Fruit fly (Drosophila melanogaster) whole organism, embryonic: ENCODE results near the gene CG16749.
A peak's percentile ranks its signal among the peaks of the same experiment; 100 is the strongest.

Experiments used
- Blimp-1 ChIP-seq: fragments of 200-800 bp; sonication (Bioruptor generic); optimal IDR thresholded peaks from 3 replicates; lab custom pipeline; 2018; ENCODE audit warnings: missing biosample characterization, missing genetic modification characterization, mild to moderate bottlenecking, moderate library complexity, missing genetic modification reagents
- CG10147 ChIP-seq: fragments of 200-800 bp; sonication (Bioruptor generic); optimal IDR thresholded peaks from 2 replicates; lab custom pipeline; 2019; ENCODE audit warnings: missing biosample characterization, mild to moderate bottlenecking, missing genetic modification characterization, moderate library complexity
- CG10274 ChIP-seq: fragments of 200-800 bp; sonication (Bioruptor generic); optimal IDR thresholded peaks from 3 replicates; lab custom pipeline; 2017; ENCODE audit warnings: missing biosample characterization, mild to moderate bottlenecking, missing genetic modification characterization
- CG11085 ChIP-seq: fragments of 200-800 bp; sonication (Bioruptor generic); IDR thresholded peaks from 2 replicates; pipeline ENCODE4 v1.3.6; 2022; ENCODE audit warnings: missing biosample characterization, missing genetic modification characterization
- CG11398 ChIP-seq: fragments of 200-800 bp; sonication (Bioruptor generic); optimal IDR thresholded peaks from 2 replicates; lab custom pipeline; 2016; ENCODE audit warnings: missing biosample characterization, missing genetic modification characterization
- CG12104 ChIP-seq: fragments of 200-800 bp; sonication (Bioruptor generic); optimal IDR thresholded peaks from 3 replicates; lab custom pipeline; 2016; ENCODE audit warnings: missing biosample characterization, missing genetic modification characterization
- CG13424 ChIP-seq: fragments of 200-800 bp; sonication (Bioruptor generic); optimal IDR thresholded peaks from 2 replicates; lab custom pipeline; 2019; ENCODE audit warnings: missing biosample characterization, mild to moderate bottlenecking, missing genetic modification characterization, moderate library complexity
- CG15011 ChIP-seq: fragments of 200-800 bp; sonication (Bioruptor generic); optimal IDR thresholded peaks from 3 replicates; lab custom pipeline; 2018; ENCODE audit warnings: missing biosample characterization, mild to moderate bottlenecking, missing genetic modification characterization
- CG18764 ChIP-seq: fragments of 200-800 bp; sonication (Bioruptor generic); optimal IDR thresholded peaks from 3 replicates; lab custom pipeline; 2016; ENCODE audit warnings: missing biosample characterization, missing genetic modification characterization
- CG2129 ChIP-seq: fragments of 200-800 bp; sonication (Bioruptor generic); IDR thresholded peaks from 2 replicates; pipeline ENCODE4 v1.3.6; 2022; ENCODE audit warnings: missing biosample characterization, missing genetic modification characterization; ENCODE audit not compliant: partially characterized antibody
- CG30431 ChIP-seq: fragments of 200-800 bp; sonication (Bioruptor generic); optimal IDR thresholded peaks from 2 replicates; lab custom pipeline; 2017; ENCODE audit warnings: missing biosample characterization, missing genetic modification characterization
- CG4820 ChIP-seq: fragments of 200-800 bp; sonication (Bioruptor generic); optimal IDR thresholded peaks from 3 replicates; lab custom pipeline; 2016; ENCODE audit warnings: missing biosample characterization, missing genetic modification characterization
- CG5245 ChIP-seq: fragments of 200-800 bp; sonication (Bioruptor generic); optimal IDR thresholded peaks from 3 replicates; lab custom pipeline; 2016; ENCODE audit warnings: missing biosample characterization, missing genetic modification characterization
- CG7372 ChIP-seq: fragments of 200-800 bp; sonication (Bioruptor generic); IDR thresholded peaks from 2 replicates; pipeline ENCODE4 v1.3.6; 2022; ENCODE audit warnings: missing biosample characterization, missing genetic modification characterization
- CG7963 ChIP-seq: fragments of 200-800 bp; sonication (Bioruptor generic); IDR thresholded peaks from 3 replicates; pipeline ENCODE4 v1.3.6; 2022; ENCODE audit warnings: missing biosample characterization, missing genetic modification characterization; ENCODE audit not compliant: partially characterized antibody
- CG7987 ChIP-seq: fragments of 200-800 bp; sonication (Bioruptor generic); optimal IDR thresholded peaks from 2 replicates; lab custom pipeline; 2018; ENCODE audit warnings: missing biosample characterization, mild to moderate bottlenecking, missing genetic modification characterization, moderate library complexity
- CG9609 ChIP-seq: fragments of 200-800 bp; sonication (Bioruptor generic); optimal IDR thresholded peaks from 3 replicates; lab custom pipeline; 2016; ENCODE audit warnings: missing biosample characterization, missing genetic modification characterization
- CG9727 ChIP-seq: fragments of 200-800 bp; sonication (Bioruptor generic); optimal IDR thresholded peaks from 3 replicates; lab custom pipeline; 2017; ENCODE audit warnings: missing biosample characterization, mild to moderate bottlenecking, missing genetic modification characterization
- Chrac-16 ChIP-seq: fragments of 200-800 bp; sonication (Bioruptor generic); optimal IDR thresholded peaks from 3 replicates; lab custom pipeline; 2016; ENCODE audit warnings: missing biosample characterization, missing genetic modification characterization
- D19B ChIP-seq: fragments of 200-800 bp; sonication (Bioruptor generic); optimal IDR thresholded peaks from 2 replicates; lab custom pipeline; 2017; ENCODE audit warnings: missing biosample characterization, mild to moderate bottlenecking, missing genetic modification characterization
- Fer3 ChIP-seq: fragments of 200-800 bp; sonication (Bioruptor generic); optimal IDR thresholded peaks from 2 replicates; lab custom pipeline; 2018; ENCODE audit warnings: missing biosample characterization, mild to moderate bottlenecking, missing genetic modification characterization, moderate library complexity
- Hand ChIP-seq: fragments of 200-800 bp; sonication (Bioruptor generic); optimal IDR thresholded peaks from 2 replicates; lab custom pipeline; 2017; ENCODE audit warnings: mild to moderate bottlenecking, missing biosample characterization, missing genetic modification reagents, missing genetic modification characterization
- Hey ChIP-seq: fragments of 200-800 bp; sonication (Bioruptor generic); optimal IDR thresholded peaks from 3 replicates; lab custom pipeline; 2018; ENCODE audit warnings: missing biosample characterization, mild to moderate bottlenecking, missing genetic modification characterization
- HmgD ChIP-seq: fragments of 200-800 bp; sonication (Bioruptor generic); optimal IDR thresholded peaks from 3 replicates; lab custom pipeline; 2016; ENCODE audit warnings: missing biosample characterization, missing genetic modification characterization
- Hr39 ChIP-seq: fragments of >200 bp; optimal IDR thresholded peaks from 2 replicates; lab custom pipeline; 2017
- Med ChIP-seq: fragments of 200-800 bp; sonication (Bioruptor generic); peaks from one replicate; lab custom pipeline; 2016; ENCODE audit warnings: missing biosample characterization, missing genetic modification characterization, mild to moderate bottlenecking, inconsistent platforms, moderate library complexity
- NC2β ChIP-seq: fragments of 200-800 bp; sonication (Bioruptor generic); optimal IDR thresholded peaks from 2 replicates; lab custom pipeline; 2016; ENCODE audit warnings: missing biosample characterization, missing genetic modification characterization
- Nf-YC ChIP-seq: fragments of 200-800 bp; optimal IDR thresholded peaks from 3 replicates; lab custom pipeline; 2019; ENCODE audit warnings: missing biosample characterization, mild to moderate bottlenecking, missing genetic modification characterization, moderate library complexity
- PHDP ChIP-seq: fragments of 200-800 bp; sonication (Bioruptor generic); optimal IDR thresholded peaks from 3 replicates; lab custom pipeline; 2018; ENCODE audit warnings: missing biosample characterization, mild to moderate bottlenecking, missing genetic modification characterization, moderate library complexity
- Vsx1 ChIP-seq: fragments of 200-800 bp; sonication (Bioruptor generic); optimal IDR thresholded peaks from 2 replicates; lab custom pipeline; 2017; ENCODE audit warnings: missing biosample characterization, mild to moderate bottlenecking, missing genetic modification characterization, missing genetic modification reagents
- ab ChIP-seq: fragments of 200-800 bp; sonication (Bioruptor generic); optimal IDR thresholded peaks from 2 replicates; lab custom pipeline; 2016; ENCODE audit warnings: missing biosample characterization, missing genetic modification characterization
- ac ChIP-seq: fragments of 200-800 bp; sonication (Bioruptor generic); optimal IDR thresholded peaks from 3 replicates; lab custom pipeline; 2017; ENCODE audit warnings: missing biosample characterization, mild to moderate bottlenecking, missing genetic modification characterization
- bcd ChIP-seq: fragments of 200-800 bp; sonication (Bioruptor generic); optimal IDR thresholded peaks from 2 replicates; lab custom pipeline; 2017; ENCODE audit warnings: missing biosample characterization, mild to moderate bottlenecking, missing genetic modification characterization
- chn ChIP-seq: fragments of 200-800 bp; sonication (Bioruptor generic); optimal IDR thresholded peaks from 2 replicates; lab custom pipeline; 2016; ENCODE audit warnings: missing biosample characterization, missing genetic modification characterization
- crc ChIP-seq: fragments of 200-800 bp; sonication (Bioruptor generic); optimal IDR thresholded peaks from 2 replicates; lab custom pipeline; 2016; ENCODE audit warnings: missing biosample characterization, missing genetic modification characterization
- cwo ChIP-seq: fragments of 200-800 bp; sonication (Bioruptor generic); optimal IDR thresholded peaks from 3 replicates; lab custom pipeline; 2017; ENCODE audit warnings: missing biosample characterization, missing genetic modification characterization, mild to moderate bottlenecking, moderate library complexity, missing genetic modification reagents
- emc ChIP-seq: fragments of 200-800 bp; sonication (Bioruptor generic); optimal IDR thresholded peaks from 2 replicates; lab custom pipeline; 2016; ENCODE audit warnings: missing biosample characterization, missing genetic modification characterization
- jumu ChIP-seq: fragments of 200-800 bp; sonication (Bioruptor generic); optimal IDR thresholded peaks from 3 replicates; lab custom pipeline; 2016; ENCODE audit warnings: missing biosample characterization, missing genetic modification characterization
- maf-S ChIP-seq: fragments of 200-800 bp; sonication (Bioruptor generic); optimal IDR thresholded peaks from 2 replicates; lab custom pipeline; 2016; ENCODE audit warnings: missing biosample characterization, missing genetic modification characterization
- mirr ChIP-seq: fragments of 200-800 bp; sonication (Bioruptor generic); optimal IDR thresholded peaks from 3 replicates; lab custom pipeline; 2018; ENCODE audit warnings: missing biosample characterization, mild to moderate bottlenecking, missing genetic modification characterization
- nmo ChIP-seq: fragments of 200-800 bp; sonication (Bioruptor generic); optimal IDR thresholded peaks from 2 replicates; lab custom pipeline; 2018; ENCODE audit warnings: missing biosample characterization, mild to moderate bottlenecking, missing genetic modification characterization, moderate library complexity
- pum ChIP-seq: fragments of 200-800 bp; sonication (Bioruptor generic); optimal IDR thresholded peaks from 2 replicates; lab custom pipeline; 2016; ENCODE audit warnings: missing biosample characterization, missing genetic modification characterization
- repo ChIP-seq: fragments of 200-800 bp; sonication (Bioruptor generic); optimal IDR thresholded peaks from 2 replicates; lab custom pipeline; 2016; ENCODE audit warnings: missing biosample characterization, missing genetic modification characterization
- scrt ChIP-seq: fragments of 200-800 bp; sonication (Bioruptor generic); optimal IDR thresholded peaks from 2 replicates; lab custom pipeline; 2018; ENCODE audit warnings: missing biosample characterization, mild to moderate bottlenecking, missing genetic modification characterization, moderate library complexity
- shn ChIP-seq: fragments of 200-800 bp; sonication (Bioruptor generic); optimal IDR thresholded peaks from 3 replicates; lab custom pipeline; 2016; ENCODE audit warnings: missing biosample characterization, missing genetic modification characterization
- tup ChIP-seq: fragments of 200-800 bp; sonication (Bioruptor generic); optimal IDR thresholded peaks from 2 replicates; lab custom pipeline; 2016; ENCODE audit warnings: missing biosample characterization, mild to moderate bottlenecking, missing genetic modification characterization, moderate library complexity
- unc-4 ChIP-seq: fragments of 200-800 bp; sonication (Bioruptor generic); IDR thresholded peaks from 2 replicates; pipeline ENCODE4 v1.3.6; 2022; ENCODE audit warnings: missing biosample characterization, missing genetic modification characterization; ENCODE audit not compliant: partially characterized antibody
- unpg ChIP-seq: fragments of 200-800 bp; sonication (Bioruptor generic); optimal IDR thresholded peaks from 3 replicates; lab custom pipeline; 2018; ENCODE audit warnings: missing biosample characterization, mild to moderate bottlenecking, missing genetic modification characterization, moderate library complexity

Gene CG16749

DNA sequence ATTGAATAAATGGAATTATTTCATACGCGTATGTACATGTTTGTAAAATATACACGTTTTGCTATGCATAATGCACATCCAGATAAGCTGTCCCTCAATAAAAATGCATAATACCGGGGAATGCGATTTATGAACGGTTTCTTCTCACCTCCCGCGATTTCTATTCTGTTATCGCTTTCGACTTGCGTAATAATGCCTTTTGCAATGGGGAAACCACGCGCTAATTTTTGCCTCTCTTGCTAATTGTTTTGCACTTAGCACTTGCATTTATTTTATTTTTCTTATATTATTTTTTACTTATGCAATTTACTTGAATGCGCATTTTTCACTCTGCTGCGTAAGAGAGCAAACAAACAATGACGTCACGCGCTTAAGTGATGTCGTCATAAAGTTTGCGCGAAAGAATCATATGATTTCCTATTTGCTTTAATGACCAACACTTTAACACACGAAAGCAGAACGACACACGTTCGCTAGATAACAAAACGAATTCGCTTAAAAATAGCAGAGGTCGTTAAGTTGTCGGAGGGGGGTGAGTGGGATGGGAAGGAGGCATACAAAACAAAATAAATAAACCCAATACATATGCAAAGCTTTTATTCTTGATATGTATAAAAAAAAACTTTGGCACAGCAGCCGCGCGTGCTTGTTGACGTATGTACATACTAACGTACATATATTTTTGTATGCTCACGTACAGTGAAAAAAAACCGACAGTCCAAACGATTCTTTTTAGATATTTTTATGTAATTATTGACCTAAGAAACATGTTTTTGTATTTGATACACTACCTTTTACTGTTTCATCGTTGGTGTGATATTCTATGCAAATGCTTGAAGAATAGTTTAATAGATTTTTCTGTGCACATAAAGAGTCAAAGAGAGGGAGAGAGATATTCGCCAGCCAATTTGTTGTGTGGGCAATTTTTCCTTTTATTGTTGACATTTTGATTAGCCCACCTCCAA, 20.0 kb upstream of the CG16749 start (continued):
- TF ChIP-seq CG7987 (GFP tag; lab: Kevin White, UChicago): peak; percentile 89
- no peak for TF ChIP-seq CG7372 (GFP tag; lab: Robert Waterston, UW)
- peak; percentile 54 for TF ChIP-seq CG13424 (tag; lab: Kevin White, UChicago)
- TF ChIP-seq CG11085: no peak
- peak; percentile 73 for TF ChIP-seq bcd (GFP tag; lab: Kevin White, UChicago)
- peak; percentile 45 for TF ChIP-seq nmo (GFP tag; lab: Kevin White, UChicago)
- TF ChIP-seq jumu (GFP tag; lab: Kevin White, UChicago): peak; percentile 44
- TF ChIP-seq Hand (GFP tag; lab: Kevin White, UChicago): peak; percentile 55
- peak; percentile 4 for TF ChIP-seq CG5245
- peak; percentile 52 for TF ChIP-seq Hey (tag; lab: Kevin White, UChicago)
- peak; percentile 52 for TF ChIP-seq CG15011 (GFP tag; lab: Kevin White, UChicago)
- peak; percentile 40 for TF ChIP-seq Chrac-16
- peak; percentile 21 for TF ChIP-seq tup (GFP tag; lab: Kevin White, UChicago)
- TF ChIP-seq Hr39 (lab: Kevin White, UChicago): no peak
- peak; percentile 30 for TF ChIP-seq CG18764 (GFP tag; lab: Kevin White, UChicago)
- peak; percentile 57 for TF ChIP-seq unpg (GFP tag; lab: Kevin White, UChicago)
- TF ChIP-seq chn (GFP tag; lab: Kevin White, UChicago): peak; percentile 38
- peak; percentile 93 for TF ChIP-seq Med (GFP tag; lab: Kevin White, UChicago)
- peak; percentile 61 for TF ChIP-seq scrt (GFP tag; lab: Kevin White, UChicago)
- TF ChIP-seq CG7963 (GFP tag; lab: Robert Waterston, UW): no peak
- peak; percentile 28 for TF ChIP-seq repo (GFP tag; lab: Kevin White, UChicago)
- TF ChIP-seq ab: peak; percentile 14
- TF ChIP-seq CG10274 (GFP tag; lab: Kevin White, UChicago): peak; percentile 47
- peak; percentile 43 for TF ChIP-seq shn
- TF ChIP-seq Fer3: peak; percentile 51
- peak; percentile 16 for TF ChIP-seq Nf-YC (tag; lab: Kevin White, UChicago)
- no peak for TF ChIP-seq ac (GFP tag; lab: Kevin White, UChicago)
- TF ChIP-seq CG11398 (GFP tag; lab: Kevin White, UChicago): peak; percentile 65
- TF ChIP-seq crc (GFP tag; lab: Kevin White, UChicago): peak; percentile 70
- TF ChIP-seq CG4820: peak; percentile 26
- peak; percentile 19 for TF ChIP-seq NC2β (GFP tag; lab: Kevin White, UChicago)
- TF ChIP-seq Blimp-1 (GFP tag; lab: Kevin White, UChicago): peak; percentile 39
- TF ChIP-seq CG30431 (GFP tag; lab: Kevin White, UChicago): no peak
- peak; percentile 39 for TF ChIP-seq CG12104 (GFP tag; lab: Kevin White, UChicago)
- TF ChIP-seq cwo: peak; percentile 87
- TF ChIP-seq pum (GFP tag; lab: Kevin White, UChicago): peak; percentile 39
- TF ChIP-seq D19B (GFP tag; lab: Kevin White, UChicago): peak; percentile 71
- TF ChIP-seq PHDP (tag; lab: Kevin White, UChicago): peak; percentile 72
- peak; percentile 65 for TF ChIP-seq Vsx1 (GFP tag; lab: Kevin White, UChicago)
- TF ChIP-seq HmgD (GFP tag; lab: Kevin White, UChicago): no peak
- peak; percentile 10 for TF ChIP-seq maf-S (GFP tag; lab: Kevin White, UChicago)
- no peak for TF ChIP-seq unc-4 (GFP tag; lab: Robert Waterston, UW)
- TF ChIP-seq CG9609: no peak
- TF ChIP-seq mirr: peak; percentile 81
- TF ChIP-seq CG2129: no peak
- peak; percentile 5 for TF ChIP-seq emc (GFP tag; lab: Kevin White, UChicago)
- TF ChIP-seq CG10147: peak; percentile 65
- peak; percentile 75 for TF ChIP-seq CG9727 (GFP tag; lab: Kevin White, UChicago)
